Worm (Caenorhabditis elegans): ENCODE measurements around the gene ula-1.

ula-1 gene

DNA sequence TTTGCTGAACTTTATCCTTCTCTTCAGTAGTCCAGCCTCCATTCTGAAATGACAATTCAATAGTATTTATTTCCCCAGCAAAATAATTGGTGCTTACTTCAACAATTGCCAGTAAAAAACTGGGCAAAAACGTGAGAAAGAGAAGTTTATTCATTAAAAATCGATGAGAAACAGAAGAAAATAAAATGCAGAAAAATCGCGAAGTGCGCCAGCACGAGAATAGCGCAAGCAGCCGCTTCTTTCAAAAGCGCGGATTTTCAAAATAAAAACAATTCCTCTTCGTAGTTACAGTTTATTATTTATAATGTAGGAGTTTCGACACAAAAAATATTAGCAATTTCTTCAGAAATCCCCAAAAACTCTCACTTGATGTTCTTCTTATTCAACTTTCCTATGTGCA is 42.8 kb upstream of the ula-1 start, which contains the start of gene C27F2.9 (continued):
- TF ChIP-seq Y105C5A.15 (GFP tag; IDR thresholded peaks at IDR 0.05) (no peak), set-16 (GFP tag; IDR thresholded peaks at IDR 0.05) (no peak)

DNA sequence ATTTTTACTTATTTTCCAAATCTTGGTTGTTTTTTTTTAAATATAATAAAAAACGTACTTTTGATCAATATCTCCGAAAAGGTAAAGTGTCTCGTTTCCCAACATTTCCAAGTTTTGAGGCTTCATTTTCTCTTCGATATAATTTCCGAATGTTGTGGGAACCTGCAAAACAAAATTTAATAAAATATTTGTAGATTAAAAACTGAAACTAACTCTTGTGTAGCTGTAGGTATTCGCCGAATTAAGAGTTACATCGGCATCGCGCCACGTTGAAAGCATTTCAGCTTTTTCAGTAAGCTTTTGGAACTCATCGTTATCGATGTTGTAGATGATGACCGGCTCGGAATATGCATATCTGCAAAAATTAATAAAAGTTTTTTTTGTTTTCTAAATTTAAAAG is 42.3 kb upstream of the ula-1 start, which contains the start of gene vps-22:
Gene vps-22, minus strand, starts transcription at position 101 of the 400 bp plus-strand sequence.
- TF ChIP-seq sdz-12 (GFP tag; optimal IDR thresholded peaks at IDR 0.05), result no peak
- TF ChIP-seq php-3 (GFP tag; IDR thresholded peaks at IDR 0.05), result no peak
- TF ChIP-seq arid-1 (GFP tag; conservative IDR thresholded peaks at IDR 0.05), result no peak
- TF ChIP-seq hlh-30 (tag; optimal IDR thresholded peaks at IDR 0.05; ENCODE audit: insufficient read depth), result no peak
- no peak for TF ChIP-seq lin-13 (GFP tag; optimal IDR thresholded peaks at IDR 0.05)
- no peak for TF ChIP-seq T20F7.1 (GFP tag; optimal IDR thresholded peaks at IDR 0.05)
- no peak for TF ChIP-seq F26F4.8 (GFP tag; conservative IDR thresholded peaks at IDR 0.05)
- TF ChIP-seq lin-1 (GFP tag; IDR thresholded peaks at IDR 0.05), result no peak
- no peak for TF ChIP-seq unc-62 (GFP tag; optimal IDR thresholded peaks at IDR 0.05 in 1 of 2)
- TF ChIP-seq unc-62 (tag; optimal IDR thresholded peaks at IDR 0.05), result no peak

DNA sequence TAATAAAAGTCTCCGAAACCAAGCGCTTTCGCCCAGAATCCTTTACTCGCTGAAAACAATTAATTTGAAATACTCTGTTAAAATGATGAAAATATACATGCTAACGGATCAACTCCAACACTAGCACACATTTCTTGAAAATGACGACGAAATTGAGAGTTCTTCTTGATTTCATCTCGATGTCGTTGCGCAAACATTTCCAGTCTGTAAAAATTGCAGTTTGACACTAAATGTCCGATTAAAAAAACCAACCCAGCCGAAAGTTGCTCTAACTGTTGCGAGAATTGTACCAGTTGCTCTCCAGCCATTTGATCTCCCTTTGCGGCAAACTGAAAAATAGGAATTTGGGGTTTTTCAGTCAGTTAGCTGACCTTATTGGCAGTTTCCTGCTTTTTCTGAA is 41.2 kb upstream of the ula-1 start:
- TF ChIP-seq attf-4 (tag; optimal IDR thresholded peaks at IDR 0.05), result no peak
- TF ChIP-seq ama-1 (optimal IDR thresholded peaks at IDR 0.05), result peak; percentile 18
- peak; percentile 0 for TF ChIP-seq duxl-1 (tag; optimal IDR thresholded peaks at IDR 0.05; ENCODE audit: poor library complexity)
- TF ChIP-seq Y48G9A.11 (GFP tag; IDR thresholded peaks at IDR 0.05), result 0 out of 2 replicates have a peak, but pooled peaks have one; percentile 18
- TF ChIP-seq unc-130 (GFP tag; optimal IDR thresholded peaks at IDR 0.05), result no peak
- 0 out of 2 replicates have a peak, but pooled peaks have one; percentile 16 for TF ChIP-seq dmd-8 (GFP tag; IDR thresholded peaks at IDR 0.05)
- TF ChIP-seq nhr-10 (tag; optimal IDR thresholded peaks at IDR 0.05), result no peak
- peak in 1 of 2 experiments; percentile 98 for TF ChIP-seq unc-62 (GFP tag; optimal IDR thresholded peaks at IDR 0.05 in 1 of 2)
- no peak for TF ChIP-seq unc-62 (tag; optimal IDR thresholded peaks at IDR 0.05)
- TF ChIP-seq hif-1 (tag; optimal IDR thresholded peaks at IDR 0.05), result no peak
- no peak for TF ChIP-seq mxl-3 (GFP tag; optimal IDR thresholded peaks at IDR 0.05)
- no peak for TF ChIP-seq ceh-44 (GFP tag; IDR thresholded peaks at IDR 0.05)
- peak; percentile 58 for TF ChIP-seq aha-1 (tag)
- no peak for TF ChIP-seq rbr-2 (tag; optimal IDR thresholded peaks at IDR 0.05)
- no peak for TF ChIP-seq dve-1 (tag; optimal IDR thresholded peaks at IDR 0.05; ENCODE audit: insufficient read depth)

DNA sequence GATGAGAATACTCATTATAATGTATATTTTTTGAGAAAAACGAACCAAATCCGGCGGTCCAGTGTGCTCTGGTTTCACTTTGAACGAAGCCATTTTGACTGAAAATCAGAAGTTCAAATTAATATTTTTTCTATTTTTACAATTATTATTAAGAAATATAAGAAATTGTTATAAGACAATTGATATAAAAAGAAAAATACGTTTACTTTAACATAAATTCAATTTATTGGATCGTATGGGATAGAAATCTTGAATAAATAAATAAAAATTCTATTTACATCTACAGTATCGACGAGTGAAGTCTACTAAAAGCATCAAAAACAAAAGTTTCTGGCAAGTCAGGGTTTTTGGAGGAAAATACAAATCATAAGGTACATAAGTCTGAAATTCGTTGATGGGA is 40.1 kb upstream of the ula-1 start, which contains the start of gene C27F2.4:
Gene C27F2.4, minus strand, starts transcription at position 101 of the 400 bp plus-strand sequence.
- TF ChIP-seq F44E2.7 (GFP tag; IDR thresholded peaks at IDR 0.05), result no peak
- TF ChIP-seq ztf-11 (tag; optimal IDR thresholded peaks at IDR 0.05), result no peak
- no peak for TF ChIP-seq R02D3.7 (tag; optimal IDR thresholded peaks at IDR 0.05)
- TF ChIP-seq zfp-3 (GFP tag; conservative IDR thresholded peaks at IDR 0.05), result no peak
- no peak for TF ChIP-seq unc-130 (GFP tag; optimal IDR thresholded peaks at IDR 0.05)
- TF ChIP-seq pqm-1 (tag; optimal IDR thresholded peaks at IDR 0.05), result no peak
- no peak for TF ChIP-seq ceh-20 (GFP tag; IDR thresholded peaks at IDR 0.05)
- TF ChIP-seq madf-9 (GFP tag; conservative IDR thresholded peaks at IDR 0.05), result no peak
- TF ChIP-seq snpc-1.2 (GFP tag; IDR thresholded peaks at IDR 0.05), result no peak
- no peak for TF ChIP-seq set-16 (GFP tag; IDR thresholded peaks at IDR 0.05)
- TF ChIP-seq gei-8 (GFP tag; optimal IDR thresholded peaks at IDR 0.05), result no peak
- TF ChIP-seq F49E8.2 (tag; optimal IDR thresholded peaks at IDR 0.05; ENCODE audit: borderline replicate concordance), result no peak
- TF ChIP-seq ces-1 (GFP tag; optimal IDR thresholded peaks at IDR 0.05), result no peak
- TF ChIP-seq lin-1 (GFP tag; IDR thresholded peaks at IDR 0.05), result no peak
- TF ChIP-seq D1046.2 (GFP tag; IDR thresholded peaks at IDR 0.05), result no peak
- TF ChIP-seq ctbp-1 (GFP tag; IDR thresholded peaks at IDR 0.05), result no peak
- no peak for TF ChIP-seq T26A8.4 (GFP tag; IDR thresholded peaks at IDR 0.05)
- TF ChIP-seq zip-11 (GFP tag; IDR thresholded peaks at IDR 0.05), result no peak
- TF ChIP-seq skn-1 (tag; optimal IDR thresholded peaks at IDR 0.05), result no peak
